Fruit fly (Drosophila melanogaster): ENCODE results near the gene PGRP-SB2.

PGRP-SB2 gene

DNA sequence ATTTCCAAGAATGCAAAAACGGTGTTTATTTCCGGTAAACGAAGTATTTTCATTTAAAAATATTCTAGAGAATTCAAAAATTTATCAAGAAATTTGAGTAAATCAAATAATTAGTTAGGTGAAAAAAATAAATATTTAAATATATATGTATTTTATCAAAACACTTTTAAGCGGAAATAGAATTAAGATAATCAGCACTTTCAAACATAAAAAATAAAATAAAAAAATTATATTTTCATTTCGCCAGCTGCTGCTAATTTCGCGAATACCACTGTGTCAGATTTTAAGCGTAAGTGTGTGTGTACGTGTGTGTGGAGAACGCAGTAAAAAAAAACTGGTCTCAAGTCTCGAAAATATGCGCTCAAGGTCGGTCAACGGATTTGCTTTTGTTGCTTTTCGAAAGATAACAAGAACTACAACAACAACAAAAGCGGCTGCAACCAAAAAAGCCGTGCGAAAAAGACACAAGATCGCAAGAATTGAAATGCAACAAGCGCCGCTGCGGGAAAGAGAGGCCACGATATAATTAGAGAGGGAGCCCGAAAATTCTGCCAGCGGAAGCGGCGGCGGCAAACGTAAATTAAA lies 16.6 kb upstream of the PGRP-SB2 start:
- no peak for TF ChIP-seq noc (tag; optimal IDR thresholded peaks at IDR 0.05)

DNA sequence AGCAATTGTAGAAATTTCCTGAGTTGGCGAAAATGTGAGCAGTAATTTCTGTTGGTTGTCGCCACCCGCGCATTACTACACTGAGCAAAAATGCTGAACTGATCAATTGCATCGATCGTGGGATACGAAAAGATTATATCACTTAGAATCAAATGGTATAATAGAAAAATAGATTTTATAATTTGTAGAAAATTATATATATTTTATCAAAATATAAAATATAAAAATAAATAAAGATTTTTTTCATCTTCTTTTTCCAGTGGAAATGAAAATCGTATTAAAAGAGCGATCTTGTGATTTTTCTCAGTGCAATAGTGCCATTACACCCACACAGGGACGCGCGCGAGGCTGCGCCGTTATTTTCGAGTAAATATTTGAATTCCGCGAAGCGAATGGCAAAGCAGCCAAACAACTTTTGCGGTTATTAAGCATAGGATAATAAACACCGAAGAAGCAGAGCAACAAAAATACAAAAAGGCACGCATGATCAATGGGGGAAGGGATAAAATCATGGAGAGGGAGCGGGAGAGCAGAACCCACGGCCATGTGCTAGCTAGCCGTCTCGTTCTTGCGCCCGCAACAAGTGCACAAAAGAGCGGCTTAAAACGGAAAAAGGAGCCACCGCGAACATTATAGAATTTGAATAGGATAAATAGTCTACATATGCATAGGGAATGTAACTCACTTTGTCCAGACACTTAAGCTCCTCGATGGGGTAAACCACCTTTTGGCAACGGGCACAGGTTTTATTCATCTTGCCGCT lies 15.9 kb upstream of the PGRP-SB2 start:
- peak; percentile 8 for TF ChIP-seq noc (tag; optimal IDR thresholded peaks at IDR 0.05)

DNA sequence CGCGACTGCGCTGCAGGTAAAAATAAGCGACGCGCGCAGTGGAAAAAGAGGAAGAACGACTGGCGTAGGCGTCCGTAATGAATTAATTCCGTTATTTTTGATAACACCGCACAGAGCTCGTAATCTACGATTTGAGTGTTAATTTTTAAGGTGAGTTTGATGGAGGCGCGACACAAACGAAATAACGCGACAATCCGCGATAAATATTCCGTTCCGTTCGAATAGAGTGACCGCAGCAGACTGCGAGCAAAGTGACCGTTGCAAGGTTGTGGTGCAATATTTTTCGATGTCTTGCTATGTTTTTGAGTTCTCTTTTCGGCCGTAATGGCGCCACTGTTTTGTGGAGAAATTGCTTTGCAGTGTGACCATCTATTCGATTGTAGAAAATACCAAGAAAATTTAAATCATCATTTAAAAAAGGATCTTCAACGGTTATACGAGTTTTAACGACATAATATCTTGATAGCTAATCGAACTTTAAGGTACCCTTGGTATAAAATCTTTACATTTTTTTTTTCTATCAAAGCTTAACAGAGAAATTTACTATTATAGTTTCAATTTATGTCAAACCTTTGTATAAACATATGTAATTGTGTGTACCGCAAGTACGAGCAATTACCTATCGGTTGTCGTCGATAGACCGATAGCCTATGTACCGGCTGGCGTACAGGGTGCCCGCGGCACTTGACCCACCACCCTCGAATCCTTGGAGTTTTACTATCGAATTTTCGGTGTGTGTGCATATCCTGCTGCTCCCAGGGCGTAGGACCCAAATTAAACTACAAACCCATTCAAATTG lies 14.7 kb upstream of the PGRP-SB2 start, which contains the start of the genes CG43954, Lasp and Dab:
CG43954 (minus strand) TSS at position 248 of the 799 bp plus-strand sequence.
Lasp (minus strand) TSS at position 248 of the 799 bp plus-strand sequence.
Dab (plus strand) TSS at position 697 of the 799 bp plus-strand sequence.
- TF ChIP-seq noc (tag; optimal IDR thresholded peaks at IDR 0.05) = no peak

DNA sequence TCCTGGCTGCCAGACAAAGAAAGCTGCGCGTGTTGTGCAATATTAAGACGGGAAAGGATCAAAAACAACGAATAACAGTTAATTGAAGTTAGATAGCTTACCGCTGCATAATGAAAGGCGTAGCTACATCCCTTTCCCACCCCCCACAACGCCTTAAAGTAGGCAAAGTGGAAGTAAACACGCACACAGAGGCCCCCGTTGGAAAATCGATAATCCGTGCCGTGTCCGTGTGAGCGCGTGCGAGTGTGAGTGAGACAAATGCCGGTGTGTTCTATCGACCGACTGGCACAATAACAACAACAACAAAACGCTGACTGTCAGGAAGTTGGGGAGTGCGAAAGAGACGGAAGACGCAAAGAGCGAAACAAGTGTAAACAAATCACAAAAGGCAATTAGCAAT lies 14.0 kb upstream of the PGRP-SB2 start:
- no peak for TF ChIP-seq noc (tag; optimal IDR thresholded peaks at IDR 0.05)

DNA sequence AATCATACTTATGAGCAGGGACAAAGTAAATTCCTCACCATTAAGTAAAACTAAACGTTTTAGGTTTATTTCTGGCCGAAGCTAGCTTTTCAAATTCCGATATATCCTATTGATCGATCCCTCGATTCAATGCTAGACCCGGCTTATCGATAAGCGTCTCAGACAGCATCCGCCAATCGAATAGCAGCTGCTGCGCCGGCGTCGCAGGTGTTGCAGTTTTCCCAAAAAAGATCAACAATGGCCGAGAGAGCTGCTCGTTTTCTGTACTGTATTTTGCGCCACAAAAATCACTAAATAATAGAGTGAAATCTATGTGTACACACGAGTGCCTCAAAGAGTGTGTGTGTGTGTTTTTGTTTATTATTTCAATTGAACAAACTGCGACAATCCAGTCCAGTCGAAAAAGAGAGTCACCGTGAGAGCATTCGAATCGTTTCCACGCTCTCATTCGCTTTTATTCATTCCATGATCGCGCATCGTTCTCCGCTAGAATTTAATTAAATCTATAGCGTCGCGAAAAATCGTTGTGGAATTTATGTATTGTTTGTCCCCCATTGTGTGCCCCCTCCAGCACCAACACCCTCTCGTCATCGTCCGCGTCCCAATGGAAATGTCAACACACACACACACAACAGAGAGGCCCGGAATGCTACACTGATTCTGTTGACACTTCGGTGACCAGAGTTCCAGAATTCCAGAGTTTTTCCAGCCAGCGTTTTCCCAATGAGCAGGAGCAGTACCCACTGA lies 12.7 kb upstream of the PGRP-SB2 start:
- TF ChIP-seq noc (tag; optimal IDR thresholded peaks at IDR 0.05) = no peak

DNA sequence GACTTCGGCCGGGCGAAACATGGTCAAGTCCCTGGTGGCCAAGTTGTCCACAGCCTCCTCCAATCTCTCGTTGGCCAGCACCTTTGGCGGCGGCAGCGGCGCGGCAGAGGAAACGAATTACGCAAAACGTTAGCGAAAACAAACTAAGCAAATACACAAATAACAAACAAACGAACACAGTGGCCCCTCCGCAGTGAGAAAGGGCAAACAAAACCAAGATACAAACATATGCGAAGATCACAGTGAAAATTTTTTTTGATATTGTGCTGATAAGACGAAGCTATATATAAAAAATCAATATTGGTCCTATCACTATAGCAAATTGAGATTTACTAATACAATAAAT lies 12.2 kb upstream of the PGRP-SB2 start:
- TF ChIP-seq noc (tag; optimal IDR thresholded peaks at IDR 0.05) = peak; percentile 69

DNA sequence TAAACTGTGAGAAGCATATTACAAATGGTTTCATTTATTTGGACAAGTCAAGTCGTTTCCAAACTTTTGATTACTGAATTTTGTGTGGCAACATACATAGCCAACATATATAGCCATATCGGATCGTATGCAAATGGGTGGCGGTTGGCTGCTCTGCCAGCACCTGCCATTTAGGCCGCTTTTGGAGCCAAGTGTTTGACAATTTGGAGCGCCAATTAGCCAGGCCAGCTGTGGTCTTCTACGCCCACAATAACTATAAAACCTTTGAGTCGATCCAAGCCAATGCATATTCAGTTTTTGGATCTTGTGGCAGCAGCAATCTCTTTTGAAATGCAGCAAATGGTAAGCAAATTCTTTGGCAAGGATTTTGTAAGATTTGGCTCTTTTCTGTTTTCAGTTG lies 1.8 kb upstream of the PGRP-SB2 start, which contains the start of gene CG13031:
CG13031 (plus strand) TSS at position 301 of the 400 bp plus-strand sequence.
- no peak for TF ChIP-seq noc (tag; optimal IDR thresholded peaks at IDR 0.05)

DNA sequence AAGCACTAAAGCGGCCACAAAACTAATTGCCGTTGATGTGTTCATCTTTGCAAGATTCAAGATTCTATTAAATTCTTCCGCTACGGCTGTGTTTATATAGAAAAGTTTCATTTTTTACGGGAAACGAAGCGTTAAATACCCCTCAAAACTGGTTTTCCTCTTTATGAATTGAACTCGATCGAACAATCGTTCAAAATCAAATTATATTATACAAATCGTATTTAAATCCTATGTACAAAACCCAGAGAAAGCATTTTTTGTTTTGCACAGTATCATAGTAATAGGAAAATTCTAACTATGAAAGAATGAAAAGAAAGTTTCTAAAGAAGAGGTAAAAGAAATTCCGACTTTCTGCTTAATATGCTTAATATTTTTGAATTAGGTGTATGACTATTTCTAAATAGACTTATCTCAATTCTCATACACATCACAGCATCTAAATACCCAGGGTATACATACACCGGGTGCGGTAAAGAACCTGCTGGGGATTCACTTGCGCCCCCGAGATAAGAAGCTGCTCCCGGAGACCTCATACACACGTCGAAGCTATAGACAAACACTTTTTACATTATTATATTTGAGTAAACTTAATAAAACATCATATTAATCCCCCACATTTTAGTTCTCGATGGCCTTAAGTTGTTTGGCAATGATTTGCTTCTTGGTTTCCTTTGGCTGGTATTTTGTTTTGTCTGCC lies 1.7 kb downstream of the PGRP-SB2 start, which contains the start of gene PGRP-SB1:
PGRP-SB1 (minus strand) TSS at position 51 of the 697 bp plus-strand sequence.
- peak; percentile 42 for TF ChIP-seq noc (tag; optimal IDR thresholded peaks at IDR 0.05)

DNA sequence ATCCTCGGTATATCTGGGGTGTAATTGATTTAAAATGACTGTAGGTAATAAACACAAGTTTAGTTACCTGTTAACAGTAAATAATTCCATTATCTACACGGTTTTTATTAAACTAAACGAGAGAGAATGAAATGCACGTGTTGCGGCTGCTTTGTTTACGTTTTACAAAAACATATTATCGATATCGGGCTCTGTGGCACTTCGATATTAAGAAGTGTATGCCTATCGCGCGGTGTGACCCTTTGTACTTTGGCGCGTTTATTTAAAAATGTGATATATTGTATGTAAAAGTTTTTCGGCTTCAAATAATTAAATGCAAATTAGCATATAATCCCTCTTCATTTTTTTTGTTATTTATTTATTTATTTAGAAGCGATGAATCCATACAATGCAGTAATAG lies 4.3 kb downstream of the PGRP-SB2 start, which contains the start of gene Dbp73D:
Dbp73D (minus strand) TSS at position 174 of the 400 bp plus-strand sequence.
- TF ChIP-seq noc (tag; optimal IDR thresholded peaks at IDR 0.05) = no peak

DNA sequence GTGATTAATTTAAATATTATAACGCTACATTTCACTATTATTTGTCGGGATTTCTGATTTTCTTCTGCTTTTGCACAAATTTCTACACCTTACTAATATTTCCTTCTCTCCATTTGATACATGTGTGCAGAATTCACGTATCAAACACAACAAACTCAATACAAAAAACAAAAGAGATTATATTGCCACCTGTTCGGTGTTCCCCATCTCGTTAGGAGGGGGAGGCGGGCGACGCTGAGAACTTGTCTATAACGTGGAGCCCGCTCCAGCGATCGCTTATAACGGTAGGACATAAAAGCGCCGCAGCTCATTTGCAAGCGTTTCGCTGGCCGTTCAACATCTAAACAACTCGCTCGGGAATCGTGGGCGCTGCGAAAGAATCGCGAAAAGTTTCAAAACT lies 6.9 kb downstream of the PGRP-SB2 start, which contains the start of gene CG9701:
CG9701 (plus strand) TSS at position 301 of the 400 bp plus-strand sequence.
- TF ChIP-seq noc (tag; optimal IDR thresholded peaks at IDR 0.05) = no peak

DNA sequence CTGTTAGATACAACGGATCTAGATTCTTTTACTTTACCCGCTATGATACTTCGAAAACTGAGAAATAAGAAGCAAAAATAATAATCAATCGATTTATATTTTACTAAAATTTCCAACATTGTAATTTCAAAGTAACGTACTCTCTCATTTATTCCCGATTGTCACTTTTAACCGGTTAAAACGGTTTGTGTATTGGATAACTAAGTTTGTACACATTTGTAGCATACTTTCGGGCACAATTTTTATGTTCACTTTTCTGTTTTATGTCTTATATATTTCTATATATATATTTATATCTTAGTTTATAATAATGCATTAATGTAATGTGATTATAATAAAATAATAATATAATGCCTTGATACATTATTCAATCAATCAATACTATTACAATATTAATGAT lies 15.3 kb downstream of the PGRP-SB2 start:
- no peak for TF ChIP-seq noc (tag; optimal IDR thresholded peaks at IDR 0.05)

DNA sequence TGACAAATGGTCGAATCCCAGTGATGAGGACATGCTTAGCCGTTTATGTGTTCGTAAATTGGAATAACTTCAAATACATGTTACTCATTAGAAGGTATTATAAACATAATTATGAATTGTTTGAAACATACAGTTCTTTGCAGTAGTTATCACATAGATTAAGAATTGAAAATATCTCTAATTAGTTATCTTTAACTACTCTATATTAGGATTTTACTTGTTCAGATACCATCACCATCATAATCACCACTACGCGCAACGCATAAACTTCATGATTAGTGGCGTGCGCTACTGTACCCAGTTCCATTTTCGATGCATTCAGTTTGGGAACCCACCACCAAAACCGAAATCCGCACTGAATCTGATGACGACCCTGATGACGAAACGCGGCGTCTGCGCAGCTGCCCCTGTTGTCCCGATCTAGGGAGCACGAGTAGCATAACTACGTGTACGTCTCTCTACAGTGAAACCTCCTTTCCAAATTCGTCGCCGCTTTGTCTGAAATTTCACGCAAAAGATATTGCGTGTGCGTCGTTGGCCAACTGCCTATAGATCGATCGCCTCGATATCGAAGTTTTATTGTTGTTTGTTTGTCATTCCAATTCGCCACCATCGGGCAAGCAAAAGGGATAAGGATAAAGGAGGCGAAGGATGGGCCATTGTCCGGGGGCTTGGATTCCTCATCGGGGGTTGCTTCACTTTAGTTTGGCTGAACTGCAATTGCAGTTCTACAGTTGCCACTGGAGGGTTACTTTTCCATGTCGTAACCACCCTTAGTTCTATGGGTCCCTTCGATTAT lies 17.8 kb downstream of the PGRP-SB2 start:
- TF ChIP-seq noc (tag; optimal IDR thresholded peaks at IDR 0.05) = no peak

DNA sequence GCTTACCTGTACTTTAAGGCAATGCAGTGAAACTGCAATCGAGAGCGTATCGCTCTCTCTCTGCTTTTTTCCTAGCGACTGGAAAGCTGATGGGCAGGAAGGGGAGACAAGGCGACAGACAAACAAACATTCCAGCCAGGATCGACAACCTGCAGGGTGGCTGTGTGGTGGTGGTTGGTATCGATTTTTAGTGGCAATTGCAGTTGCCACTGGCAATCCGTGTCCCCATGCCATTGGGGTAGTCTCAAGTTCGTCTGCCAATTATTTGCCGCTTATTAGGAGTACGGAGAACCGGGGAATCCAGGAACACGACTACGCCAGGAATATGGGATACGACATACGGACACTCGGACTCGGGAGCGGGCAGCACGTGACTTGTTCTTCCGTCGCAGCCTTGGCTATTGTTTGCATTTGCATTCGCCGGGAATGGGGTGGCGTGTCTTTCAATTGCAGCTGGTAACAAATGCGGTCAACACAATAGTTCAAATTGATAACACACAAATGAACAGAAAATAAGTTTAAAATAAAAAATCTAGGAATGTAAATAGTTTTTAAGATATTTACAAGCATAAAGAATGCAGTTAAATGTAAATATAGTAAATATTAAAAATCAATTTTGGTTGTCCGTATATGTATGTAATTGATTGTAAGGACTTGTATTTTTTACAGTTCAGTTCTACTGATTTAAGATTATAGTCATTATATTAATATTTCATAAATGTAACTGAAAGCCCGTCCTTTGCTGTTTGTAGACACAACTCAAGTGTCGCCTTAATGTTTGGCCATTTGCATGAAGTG lies 20.4 kb downstream of the PGRP-SB2 start:
- no peak for TF ChIP-seq noc (tag; optimal IDR thresholded peaks at IDR 0.05)
